Worm (Caenorhabditis elegans): ENCODE measurements around the gene F54B11.10.

F54B11.10 gene

ce11 chrX:13574029-13574428 lies 7.9 kb upstream of the F54B11.10 start:
- TF ChIP-seq ceh-82 (tag; optimal IDR thresholded peaks at IDR 0.05) (no peak), egl-27 (tag; optimal IDR thresholded peaks at IDR 0.05) (no peak), jun-1 (tag; optimal IDR thresholded peaks at IDR 0.05) (no peak), nfya-1 (tag; optimal IDR thresholded peaks at IDR 0.05; ENCODE audit: insufficient read depth) (no peak), fos-1 (tag; optimal IDR thresholded peaks at IDR 0.05) (no peak), nhr-67 (tag; optimal IDR thresholded peaks at IDR 0.05) (no peak), hmg-11 (tag; optimal IDR thresholded peaks at IDR 0.05) (no peak), tbx-2 (tag; optimal IDR thresholded peaks at IDR 0.05) (no peak), ztf-4 (tag; optimal IDR thresholded peaks at IDR 0.05) (no peak), nhr-12 (tag; optimal IDR thresholded peaks at IDR 0.05) (no peak), snpc-4 (tag; optimal IDR thresholded peaks at IDR 0.05) (no peak), R02D3.7 (tag; optimal IDR thresholded peaks at IDR 0.05) (no peak), nhr-28 (tag; optimal IDR thresholded peaks at IDR 0.05) (no peak), mml-1 (tag; optimal IDR thresholded peaks at IDR 0.05) (no peak), nhr-43 (tag; optimal IDR thresholded peaks at IDR 0.05; ENCODE audit: poor library complexity, severe bottlenecking) (no peak), lin-39 (tag; optimal IDR thresholded peaks at IDR 0.05) (no peak), sea-2 (GFP tag; optimal IDR thresholded peaks at IDR 0.05) (no peak), pqm-1 (tag; optimal IDR thresholded peaks at IDR 0.05) (no peak), nhr-237 (tag; optimal IDR thresholded peaks at IDR 0.05) (no peak)

DNA sequence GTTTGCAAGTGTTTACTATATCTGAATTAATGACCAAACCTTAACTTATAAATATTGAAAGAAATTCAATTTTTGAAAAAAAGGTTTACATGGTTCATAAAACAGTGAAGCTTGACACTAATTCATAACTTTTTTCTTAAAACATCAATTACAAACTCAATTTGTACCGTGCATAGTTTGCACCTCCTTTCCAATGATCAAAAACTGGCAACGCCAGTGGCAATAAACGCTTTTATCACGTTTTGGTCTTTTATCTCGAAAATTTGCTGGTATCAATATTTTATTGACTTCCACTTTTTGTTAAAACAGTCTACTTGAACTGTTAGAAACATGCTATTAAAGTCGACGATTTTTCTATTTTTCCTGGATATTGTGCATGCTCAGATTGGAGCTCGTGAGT lies 3.4 kb upstream of the F54B11.10 start, which contains the start of gene F54B11.11:
F54B11.11 (plus strand) TSS at position 301 of the 400 bp plus-strand sequence.
- TF ChIP-seq nhr-28 (tag; optimal IDR thresholded peaks at IDR 0.05) = no peak
- no peak for TF ChIP-seq nhr-237 (tag; optimal IDR thresholded peaks at IDR 0.05)
- TF ChIP-seq nhr-76 (tag; optimal IDR thresholded peaks at IDR 0.05) = no peak
- peak; percentile 10 for TF ChIP-seq pqm-1 (tag; optimal IDR thresholded peaks at IDR 0.05)
- no peak for TF ChIP-seq eor-1 (tag; optimal IDR thresholded peaks at IDR 0.05)
- peak; percentile 21 for TF ChIP-seq elt-2 (tag; optimal IDR thresholded peaks at IDR 0.05)

DNA sequence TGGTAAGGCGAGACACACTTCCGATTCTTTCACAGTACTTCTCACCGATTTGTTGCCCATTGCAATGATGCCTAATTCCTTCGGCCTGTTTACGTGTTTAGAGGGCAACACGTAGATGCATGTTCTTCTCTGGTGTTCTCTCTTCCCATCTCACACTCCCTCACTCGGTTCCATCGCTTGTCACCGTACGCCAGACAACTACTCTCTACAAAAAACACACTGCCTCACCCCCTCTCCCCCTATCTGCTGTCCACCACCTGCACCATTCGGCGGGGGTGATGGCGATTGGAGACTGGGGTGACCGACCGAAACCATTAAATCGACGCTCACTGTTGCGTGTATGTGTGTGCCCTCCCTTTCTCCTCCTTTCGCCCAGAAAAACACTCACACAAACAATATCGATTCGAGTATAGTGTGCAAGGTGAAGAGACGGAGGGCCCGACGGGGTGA lies 2.0 kb downstream of the F54B11.10 start:
- no peak for TF ChIP-seq lin-15B (tag; optimal IDR thresholded peaks at IDR 0.05)
- no peak for TF ChIP-seq daf-12 (tag; optimal IDR thresholded peaks at IDR 0.05)
- no peak for TF ChIP-seq sea-2 (GFP tag; optimal IDR thresholded peaks at IDR 0.05)
- TF ChIP-seq ztf-11 (tag; optimal IDR thresholded peaks at IDR 0.05) = no peak
- no peak for TF ChIP-seq lsy-12 (tag; optimal IDR thresholded peaks at IDR 0.05)
- no peak for TF ChIP-seq mml-1 (tag; optimal IDR thresholded peaks at IDR 0.05)
- peak; percentile 46 for TF ChIP-seq elt-2 (tag; optimal IDR thresholded peaks at IDR 0.05)
- no peak for TF ChIP-seq snpc-4 (tag; optimal IDR thresholded peaks at IDR 0.05)
- TF ChIP-seq nhr-12 (tag; optimal IDR thresholded peaks at IDR 0.05) = no peak
- TF ChIP-seq nfya-1 (tag; optimal IDR thresholded peaks at IDR 0.05; ENCODE audit: insufficient read depth) = peak; percentile 65
- no peak for TF ChIP-seq ceh-9 (tag; optimal IDR thresholded peaks at IDR 0.05)
- TF ChIP-seq nhr-25 (tag; optimal IDR thresholded peaks at IDR 0.05) = peak; percentile 92
- TF ChIP-seq ztf-4 (tag; optimal IDR thresholded peaks at IDR 0.05) = no peak
- no peak for TF ChIP-seq nhr-237 (tag; optimal IDR thresholded peaks at IDR 0.05)
- TF ChIP-seq lin-39 (tag; optimal IDR thresholded peaks at IDR 0.05) = peak; percentile 60
- peak; percentile 47 for TF ChIP-seq egl-5 (tag; optimal IDR thresholded peaks at IDR 0.05)
- no peak for TF ChIP-seq zag-1 (tag; optimal IDR thresholded peaks at IDR 0.05)
- peak; percentile 24 for TF ChIP-seq unc-62 (GFP tag; optimal IDR thresholded peaks at IDR 0.05)
- no peak for TF ChIP-seq ceh-82 (tag; optimal IDR thresholded peaks at IDR 0.05)
- TF ChIP-seq ceh-28 (tag; optimal IDR thresholded peaks at IDR 0.05) = peak; percentile 62
- peak; percentile 69 for TF ChIP-seq hmg-11 (tag; optimal IDR thresholded peaks at IDR 0.05)
- TF ChIP-seq jun-1 (tag; optimal IDR thresholded peaks at IDR 0.05) = peak; percentile 32
- TF ChIP-seq pqm-1 (tag; optimal IDR thresholded peaks at IDR 0.05) = no peak
- no peak for TF ChIP-seq mdl-1 (tag; optimal IDR thresholded peaks at IDR 0.05)
- no peak for TF ChIP-seq ceh-16 (tag; optimal IDR thresholded peaks at IDR 0.05)
- peak; percentile 29 for TF ChIP-seq nhr-23 (tag; optimal IDR thresholded peaks at IDR 0.05)
- no peak for TF ChIP-seq nhr-77 (tag; optimal IDR thresholded peaks at IDR 0.05)
- no peak for TF ChIP-seq unc-39 (tag; optimal IDR thresholded peaks at IDR 0.05)
- TF ChIP-seq tbx-2 (tag; optimal IDR thresholded peaks at IDR 0.05) = no peak
- TF ChIP-seq pha-4 (tag; optimal IDR thresholded peaks at IDR 0.05) = peak; percentile 27

All from whole organism, L3 larva.